Comparison of ENCODE assay signal across 2 worm cellular contexts in genomic region chrV:3394065-3394464, ce11.
A peak's percentile ranks its signal among the peaks of the same experiment; 100 is the strongest.
TF ChIP-seq lines count a peak whose summit lies in the region.

No protein-coding gene starts in this region.

TF ChIP-seq in whole organism, L4 larva, 104 proteins besides CTCF, POLR2A, EP300 and RAD21:
- TF ChIP-seq daf-12 (tag; optimal IDR thresholded peaks at IDR 0.05; lab: Kevin White, UChicago), result no peak
- no peak for TF ChIP-seq Y5F2A.4 (GFP tag; optimal IDR thresholded peaks at IDR 0.05; lab: Kevin White, UChicago)
- TF ChIP-seq dmd-6 (GFP tag; IDR thresholded peaks at IDR 0.05; lab: Robert Waterston, UW), result no peak
- TF ChIP-seq hif-1 (tag; optimal IDR thresholded peaks at IDR 0.05; lab: Kevin White, UChicago), result no peak
- TF ChIP-seq set-16 (GFP tag; IDR thresholded peaks at IDR 0.05; lab: Robert Waterston, UW), result peak; percentile 72
- TF ChIP-seq ceh-20 (GFP tag; IDR thresholded peaks at IDR 0.05; lab: Robert Waterston, UW), result no peak
- TF ChIP-seq nhr-41 (GFP tag; IDR thresholded peaks at IDR 0.05; lab: Robert Waterston, UW), result no peak
- TF ChIP-seq egl-43 (GFP tag; IDR thresholded peaks at IDR 0.05; lab: Robert Waterston, UW), result 0 out of 2 replicates have a peak, but pooled peaks have one; percentile 4
- TF ChIP-seq F26F4.8 (GFP tag; conservative IDR thresholded peaks at IDR 0.05; lab: Robert Waterston, UW), result no peak
- no peak for TF ChIP-seq lsy-2 (tag; optimal IDR thresholded peaks at IDR 0.05; lab: Kevin White, UChicago)
- TF ChIP-seq R02D3.7 (tag; optimal IDR thresholded peaks at IDR 0.05; lab: Kevin White, UChicago), result no peak
- TF ChIP-seq arid-1 (GFP tag; conservative IDR thresholded peaks at IDR 0.05; lab: Robert Waterston, UW), result no peak
TF ChIP-seq in whole organism, L4 larva: peak in this region for 2.

TF ChIP-seq in whole organism, young adult, 124 proteins besides CTCF, POLR2A, EP300 and RAD21:
- TF ChIP-seq B0261.1 (tag; optimal IDR thresholded peaks at IDR 0.05; lab: Kevin White, UChicago), result no peak
- TF ChIP-seq zim-3 (tag; optimal IDR thresholded peaks at IDR 0.05; lab: Kevin White, UChicago), result no peak
- TF ChIP-seq bed-1 (GFP tag; IDR thresholded peaks at IDR 0.05; lab: Robert Waterston, UW), result no peak
- TF ChIP-seq nhr-90 (tag; optimal IDR thresholded peaks at IDR 0.05; lab: Kevin White, UChicago), result no peak
- TF ChIP-seq ama-1 (optimal IDR thresholded peaks at IDR 0.05; lab: Kevin White, UChicago), result no peak
- TF ChIP-seq ama-1 (GFP tag; optimal IDR thresholded peaks at IDR 0.05; lab: Kevin White, UChicago), result no peak
- TF ChIP-seq madf-3 (GFP tag; IDR thresholded peaks at IDR 0.05; lab: Robert Waterston, UW), result no peak
- no peak for TF ChIP-seq F33H1.4 (GFP tag; IDR thresholded peaks at IDR 0.05; lab: Robert Waterston, UW)
- peak; percentile 70 for TF ChIP-seq zfh-2 (GFP tag; conservative IDR thresholded peaks at IDR 0.05; lab: Robert Waterston, UW)
- TF ChIP-seq snpc-4 (GFP tag; optimal IDR thresholded peaks at IDR 0.05; lab: Kevin White, UChicago), result no peak
- TF ChIP-seq snpc-4 (tag; optimal IDR thresholded peaks at IDR 0.05; lab: Kevin White, UChicago), result peak in 1 of 4 experiments; percentile 75
TF ChIP-seq in whole organism, young adult: peak in this region for 2.
